ENCODE assay signal across 2 worm cellular contexts in genomic region chrIV:10766071-10766470, ce11.
TF ChIP-seq lines count a peak whose summit lies in the region.

No protein-coding gene starts in this region.

TF ChIP-seq in whole organism, L4 larva, 104 proteins besides CTCF, POLR2A, EP300 and RAD21:
- TF ChIP-seq fos-1 (tag; optimal IDR thresholded peaks at IDR 0.05; lab: Kevin White, UChicago), result no peak
- TF ChIP-seq nhr-48 (tag; optimal IDR thresholded peaks at IDR 0.05; lab: Kevin White, UChicago), result no peak
- no peak for TF ChIP-seq mxl-3 (GFP tag; optimal IDR thresholded peaks at IDR 0.05; lab: Kevin White, UChicago)
- no peak for TF ChIP-seq Y48G9A.11 (GFP tag; IDR thresholded peaks at IDR 0.05; lab: Robert Waterston, UW)
- no peak for TF ChIP-seq ceh-62 (tag; optimal IDR thresholded peaks at IDR 0.05; lab: Kevin White, UChicago)
- TF ChIP-seq mes-2 (tag; optimal IDR thresholded peaks at IDR 0.05; lab: Kevin White, UChicago; ENCODE audit: poor library complexity, severe bottlenecking), result peak; percentile 30
- TF ChIP-seq lsy-2 (tag; optimal IDR thresholded peaks at IDR 0.05; lab: Kevin White, UChicago), result no peak
- no peak for TF ChIP-seq zfp-2 (tag; optimal IDR thresholded peaks at IDR 0.05; lab: Kevin White, UChicago)
- TF ChIP-seq lin-15B (tag; optimal IDR thresholded peaks at IDR 0.05; lab: Kevin White, UChicago), result no peak
- no peak for TF ChIP-seq Y5F2A.4 (GFP tag; optimal IDR thresholded peaks at IDR 0.05; lab: Kevin White, UChicago)
- no peak for TF ChIP-seq nhr-41 (GFP tag; IDR thresholded peaks at IDR 0.05; lab: Robert Waterston, UW)
- no peak for TF ChIP-seq madf-5 (GFP tag; IDR thresholded peaks at IDR 0.05; lab: Robert Waterston, UW)
- TF ChIP-seq F49E8.2 (tag; optimal IDR thresholded peaks at IDR 0.05; lab: Kevin White, UChicago; ENCODE audit: borderline replicate concordance), result peak; percentile 16
- TF ChIP-seq arid-1 (GFP tag; conservative IDR thresholded peaks at IDR 0.05; lab: Robert Waterston, UW), result no peak
- no peak for TF ChIP-seq spr-3 (GFP tag; optimal IDR thresholded peaks at IDR 0.05; lab: Kevin White, UChicago)
- no peak for TF ChIP-seq R02D3.7 (tag; optimal IDR thresholded peaks at IDR 0.05; lab: Kevin White, UChicago)
- TF ChIP-seq nhr-77 (tag; optimal IDR thresholded peaks at IDR 0.05; lab: Kevin White, UChicago), result no peak
- TF ChIP-seq unc-130 (GFP tag; optimal IDR thresholded peaks at IDR 0.05; lab: Kevin White, UChicago), result peak; percentile 32
- TF ChIP-seq snpc-1.2 (GFP tag; IDR thresholded peaks at IDR 0.05; lab: Robert Waterston, UW), result peak; percentile 83
- TF ChIP-seq unc-39 (tag; optimal IDR thresholded peaks at IDR 0.05; lab: Kevin White, UChicago), result no peak

TF ChIP-seq in whole organism, young adult, 124 proteins besides CTCF, POLR2A, EP300 and RAD21:
- TF ChIP-seq dpl-1 (GFP tag; optimal IDR thresholded peaks at IDR 0.05; lab: Kevin White, UChicago), result peak; percentile 31
- peak; percentile 57; the same call in 1 of the 2 replicates for TF ChIP-seq D2030.7 (GFP tag; IDR thresholded peaks at IDR 0.05; lab: Robert Waterston, UW)
- peak; percentile 60 for TF ChIP-seq snpc-1.3 (tag; optimal IDR thresholded peaks at IDR 0.05; lab: Kevin White, UChicago; ENCODE audit: insufficient read depth)
- peak; percentile 10 for TF ChIP-seq him-1 (tag; optimal IDR thresholded peaks at IDR 0.05; lab: Kevin White, UChicago)
- TF ChIP-seq F39B2.1 (GFP tag; IDR thresholded peaks at IDR 0.05; lab: Robert Waterston, UW), result no peak
- no peak for TF ChIP-seq nhr-179 (tag; optimal IDR thresholded peaks at IDR 0.05; lab: Kevin White, UChicago)
- peak; percentile 60; the same call in 1 of the 2 replicates for TF ChIP-seq attf-3 (GFP tag; conservative IDR thresholded peaks at IDR 0.05; lab: Robert Waterston, UW)
- TF ChIP-seq madf-10 (tag; optimal IDR thresholded peaks at IDR 0.05; lab: Kevin White, UChicago), result no peak
- TF ChIP-seq F23B12.7 (tag; optimal IDR thresholded peaks at IDR 0.05; lab: Kevin White, UChicago; ENCODE audit: insufficient read depth), result peak; percentile 37
- peak; percentile 66 for TF ChIP-seq snpc-4 (GFP tag; optimal IDR thresholded peaks at IDR 0.05; lab: Kevin White, UChicago)
- TF ChIP-seq snpc-4 (tag; optimal IDR thresholded peaks at IDR 0.05; lab: Kevin White, UChicago), result peak in 3 of 4 experiments; percentile 26 to 57 (median 35)
- TF ChIP-seq efl-1 (GFP tag; optimal IDR thresholded peaks at IDR 0.05; lab: Kevin White, UChicago), result peak; percentile 16
- TF ChIP-seq ccch-3 (GFP tag; optimal IDR thresholded peaks at IDR 0.05; lab: Kevin White, UChicago), result no peak
- TF ChIP-seq xnd-1 (tag; optimal IDR thresholded peaks at IDR 0.05; lab: Kevin White, UChicago), result peak; percentile 83
- TF ChIP-seq lin-54 (GFP tag; optimal IDR thresholded peaks at IDR 0.05; lab: Kevin White, UChicago), result peak; percentile 33
- 0 out of 2 replicates have a peak, but pooled peaks have one; percentile 30 for TF ChIP-seq attf-6 (GFP tag; IDR thresholded peaks at IDR 0.05; lab: Robert Waterston, UW)
- TF ChIP-seq madf-6 (GFP tag; IDR thresholded peaks at IDR 0.05; lab: Robert Waterston, UW), result peak; percentile 94
- TF ChIP-seq mel-28 (tag; optimal IDR thresholded peaks at IDR 0.05; lab: Kevin White, UChicago; ENCODE audit: borderline replicate concordance), result no peak
- peak; percentile 89 for TF ChIP-seq lsl-1 (GFP tag; optimal IDR thresholded peaks at IDR 0.05; lab: Kevin White, UChicago)
- peak; percentile 51; the same call in 1 of the 2 replicates for TF ChIP-seq rcor-1 (GFP tag; IDR thresholded peaks at IDR 0.05; lab: Robert Waterston, UW)
- peak; percentile 35 for TF ChIP-seq F49E8.2 (tag; optimal IDR thresholded peaks at IDR 0.05; lab: Kevin White, UChicago; ENCODE audit: insufficient read depth)
- TF ChIP-seq nhr-80 (tag; optimal IDR thresholded peaks at IDR 0.05; lab: Kevin White, UChicago), result no peak
- TF ChIP-seq ceh-91 (GFP tag; IDR thresholded peaks at IDR 0.05; lab: Robert Waterston, UW), result peak; percentile 29; the same call in 1 of the 2 replicates
- peak; percentile 41 for TF ChIP-seq unc-130 (GFP tag; optimal IDR thresholded peaks at IDR 0.05; lab: Kevin White, UChicago)
- TF ChIP-seq madf-8 (GFP tag; conservative IDR thresholded peaks at IDR 0.05; lab: Robert Waterston, UW), result peak; percentile 84
- TF ChIP-seq F33H1.4 (GFP tag; IDR thresholded peaks at IDR 0.05; lab: Robert Waterston, UW), result peak; percentile 95
- peak; percentile 40 for TF ChIP-seq snpc-3.4 (tag; optimal IDR thresholded peaks at IDR 0.05; lab: Kevin White, UChicago)
TF ChIP-seq in whole organism, young adult: peak in this region for 20.

Comparison
In these comparisons a context has a peak if more than half of its experiments do, and no peak if none do; other contexts are left out.
1. Of the 7 proteins assayed by ChIP-seq in both whole organism, young adult and whole organism, L4 larva: peak only in whole organism, young adult: dpl-1 and snpc-4; only in whole organism, L4 larva: none; in both: F49E8.2 and unc-130; in neither: 3.